Fruit fly (Drosophila melanogaster) whole organism, adult: ENCODE data around the gene ND-B8.

Experiments
- CG11617 ChIP-seq: fragments of 200-800 bp; sonication (Bioruptor generic); optimal IDR thresholded peaks from 2 replicates; lab custom pipeline; 2017; ENCODE audit warnings: mild to moderate bottlenecking, missing biosample characterization, missing genetic modification reagents, missing genetic modification characterization
- CG12768 ChIP-seq: fragments of 200-800 bp; sonication (Bioruptor generic); optimal IDR thresholded peaks from 2 replicates; lab custom pipeline; 2017; ENCODE audit warnings: missing biosample characterization, missing genetic modification characterization, mild to moderate bottlenecking, moderate library complexity, missing genetic modification reagents
- CG14711 ChIP-seq: fragments of 200-800 bp; sonication (Bioruptor generic); optimal IDR thresholded peaks from 2 replicates; lab custom pipeline; 2018; ENCODE audit warnings: missing biosample characterization, mild to moderate bottlenecking, missing genetic modification characterization, moderate library complexity
- CG1620 ChIP-seq: fragments of 200-800 bp; sonication (Bioruptor generic); optimal IDR thresholded peaks from 2 replicates; lab custom pipeline; 2016; ENCODE audit warnings: missing biosample characterization, missing genetic modification characterization
- CG33017 ChIP-seq: fragments of 200-800 bp; sonication (Bioruptor generic); optimal IDR thresholded peaks from 2 replicates; lab custom pipeline; 2018; ENCODE audit warnings: missing biosample characterization, mild to moderate bottlenecking, missing genetic modification characterization, moderate library complexity
- CG5204 ChIP-seq: fragments of 200-800 bp; sonication (Bioruptor generic); optimal IDR thresholded peaks from 2 replicates; lab custom pipeline; 2016; ENCODE audit warnings: missing biosample characterization, missing genetic modification characterization
- CG7045 ChIP-seq: fragments of 200-800 bp; sonication (Bioruptor generic); optimal IDR thresholded peaks from 2 replicates; lab custom pipeline; 2017; ENCODE audit warnings: missing biosample characterization, mild to moderate bottlenecking, missing genetic modification characterization
- CG7101 ChIP-seq: fragments of 200-800 bp; sonication (Bioruptor generic); optimal IDR thresholded peaks from 2 replicates; lab custom pipeline; 2018; ENCODE audit warnings: missing biosample characterization, mild to moderate bottlenecking, missing genetic modification characterization, moderate library complexity
- Clk ChIP-seq: fragments of 200-800 bp; sonication (Bioruptor generic); optimal IDR thresholded peaks from 2 replicates; lab custom pipeline; 2017; ENCODE audit warnings: missing biosample characterization, missing genetic modification characterization
- Crg-1 ChIP-seq: fragments of 200-800 bp; sonication (Bioruptor generic); optimal IDR thresholded peaks from 2 replicates; lab custom pipeline; 2016; ENCODE audit warnings: missing biosample characterization, missing genetic modification characterization
- Hr96 ChIP-seq: fragments of 200-800 bp; sonication (Bioruptor generic); optimal IDR thresholded peaks from 2 replicates; lab custom pipeline; 2016; ENCODE audit warnings: missing biosample characterization, missing genetic modification characterization
- Mnt ChIP-seq: fragments of 200-800 bp; sonication (Bioruptor generic); optimal IDR thresholded peaks from 2 replicates; lab custom pipeline; 2016; ENCODE audit warnings: missing biosample characterization, mild to moderate bottlenecking, missing genetic modification characterization
- bab1 ChIP-seq: fragments of 200-800 bp; sonication (Bioruptor generic); optimal IDR thresholded peaks from 3 replicates; lab custom pipeline; 2019; ENCODE audit warnings: missing biosample characterization, mild to moderate bottlenecking, missing genetic modification characterization, moderate library complexity
- cic ChIP-seq: fragments of 200-800 bp; sonication (Bioruptor generic); optimal IDR thresholded peaks from 2 replicates; lab custom pipeline; 2017; ENCODE audit warnings: missing biosample characterization, mild to moderate bottlenecking, missing genetic modification characterization, moderate library complexity
- cnc ChIP-seq, 2 experiments: fragments of >200 bp; optimal IDR thresholded peaks; 2 replicates each; lab custom pipeline; 2017
- kay ChIP-seq: fragments of 200-800 bp; sonication (Bioruptor generic); peaks from one replicate; lab custom pipeline; 2016; ENCODE audit warnings: missing biosample characterization, missing genetic modification characterization, borderline replicate concordance
- ovo ChIP-seq: fragments of 200-800 bp; sonication (Bioruptor generic); optimal IDR thresholded peaks from 2 replicates; lab custom pipeline; 2016; ENCODE audit warnings: missing biosample characterization, missing genetic modification characterization
- pad ChIP-seq: fragments of 200-800 bp; sonication (Bioruptor generic); optimal IDR thresholded peaks from 3 replicates; lab custom pipeline; 2017; ENCODE audit warnings: missing biosample characterization, missing genetic modification characterization, mild to moderate bottlenecking, moderate library complexity, missing genetic modification reagents
- tj ChIP-seq: fragments of 200-800 bp; sonication (Bioruptor generic); optimal IDR thresholded peaks from 3 replicates; lab custom pipeline; 2017; ENCODE audit warnings: missing biosample characterization, mild to moderate bottlenecking, missing genetic modification characterization, moderate library complexity
- toe ChIP-seq: fragments of 200-800 bp; sonication (Bioruptor generic); optimal IDR thresholded peaks from 2 replicates; lab custom pipeline; 2016; ENCODE audit warnings: missing biosample characterization, missing genetic modification characterization

The ND-B8 gene

dm6 chr2L:4442010-4442587 lies 12.3 kb upstream of the ND-B8 start, which contains the start of the genes Sfp24F and CG15432:
Gene Sfp24F, minus strand, starts transcription at chr2L:4442060.
Gene CG15432, plus strand, starts transcription at chr2L:4442320.
- TF ChIP-seq cnc (optimal IDR thresholded peaks at IDR 0.05; lab: Kevin White, UChicago) (no peak), CG33017 (tag; lab: Kevin White, UChicago) (no peak), bab1 (GFP tag; lab: Kevin White, UChicago) (peak; percentile 9), CG14711 (no peak), CG12768 (no peak), Mnt (no peak), CG5204 (GFP tag; lab: Kevin White, UChicago) (no peak)

- TF ChIP-seq Mnt = peak; percentile 93
- TF ChIP-seq kay (GFP tag; lab: Kevin White, UChicago) = no peak
- TF ChIP-seq bab1 (GFP tag; lab: Kevin White, UChicago) = peak; percentile 29
- TF ChIP-seq Crg-1 (GFP tag; lab: Kevin White, UChicago) = no peak
- TF ChIP-seq pad (GFP tag; lab: Kevin White, UChicago) = no peak
Measured at dm6 chr2L:4444457-4444856, 10.0 kb upstream of the ND-B8 start, which contains the start of the genes morgue and Elp3. Gene morgue, minus strand, starts transcription at chr2L:4444680. Gene Elp3, plus strand, starts transcription at chr2L:4444732.

DNA sequence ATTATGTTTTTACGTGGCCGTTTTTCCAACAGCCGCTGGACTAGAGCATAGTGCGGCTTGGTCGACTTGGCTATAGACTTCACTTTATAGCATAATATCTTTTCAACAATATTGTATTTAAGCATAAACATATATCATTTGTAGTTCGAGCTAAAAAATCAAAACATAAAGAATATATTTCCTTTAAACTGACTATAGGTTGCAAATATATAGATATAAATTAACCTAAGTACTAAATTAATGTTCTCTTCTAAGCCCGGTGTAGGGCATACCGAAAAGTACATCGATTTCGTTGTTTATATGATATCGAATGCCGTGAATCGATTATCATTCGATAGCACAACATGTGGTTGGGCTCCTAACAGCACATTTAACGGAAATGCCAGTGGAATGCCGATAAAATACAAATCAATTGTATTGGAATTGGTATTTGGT lies 5.8 kb upstream of the ND-B8 start, which contains the start of gene MFS18:
MFS18 (minus strand) TSS at position 54 of the 435 bp plus-strand sequence.
- TF ChIP-seq CG5204 (GFP tag; lab: Kevin White, UChicago) (no peak), CG14711 (peak; percentile 97), CG11617 (GFP tag; lab: Kevin White, UChicago) (peak; percentile 90), CG1620 (GFP tag; lab: Kevin White, UChicago) (peak; percentile 58), toe (GFP tag; lab: Kevin White, UChicago) (no peak), cnc (optimal IDR thresholded peaks at IDR 0.05; lab: Kevin White, UChicago) (no peak), cic (peak; percentile 54), ovo (peak; percentile 77), CG33017 (tag; lab: Kevin White, UChicago) (peak; percentile 93), tj (GFP tag; lab: Kevin White, UChicago) (peak; percentile 63), pad (GFP tag; lab: Kevin White, UChicago) (peak; percentile 76), CG7045 (GFP tag; lab: Kevin White, UChicago) (peak; percentile 81), CG7101 (tag; lab: Kevin White, UChicago) (peak; percentile 94), kay (GFP tag; lab: Kevin White, UChicago) (no peak), CG12768 (peak; percentile 95), Crg-1 (GFP tag; lab: Kevin White, UChicago) (peak; percentile 57), Hr96 (GFP tag; lab: Kevin White, UChicago) (no peak), Clk (peak; percentile 58), Mnt (peak; percentile 91), bab1 (GFP tag; lab: Kevin White, UChicago) (peak; percentile 96)

dm6 chr2L:4452798-4453197 lies 1.6 kb upstream of the ND-B8 start, which contains the start of gene CG15439:
Gene CG15439, minus strand, starts transcription at chr2L:4453038.
- TF ChIP-seq CG1620 (GFP tag; lab: Kevin White, UChicago) (no peak), cnc (optimal IDR thresholded peaks at IDR 0.05; lab: Kevin White, UChicago) (no peak), CG7045 (GFP tag; lab: Kevin White, UChicago) (no peak), ovo (no peak), Hr96 (GFP tag; lab: Kevin White, UChicago) (no peak), CG33017 (tag; lab: Kevin White, UChicago) (no peak), pad (GFP tag; lab: Kevin White, UChicago) (no peak), kay (GFP tag; lab: Kevin White, UChicago) (no peak), CG7101 (tag; lab: Kevin White, UChicago) (no peak), toe (GFP tag; lab: Kevin White, UChicago) (no peak), CG14711 (no peak), Mnt (no peak), Clk (no peak), CG12768 (no peak), bab1 (GFP tag; lab: Kevin White, UChicago) (no peak), tj (GFP tag; lab: Kevin White, UChicago) (no peak), cic (no peak), CG11617 (GFP tag; lab: Kevin White, UChicago) (no peak), CG5204 (GFP tag; lab: Kevin White, UChicago) (no peak), Crg-1 (GFP tag; lab: Kevin White, UChicago) (no peak)

DNA sequence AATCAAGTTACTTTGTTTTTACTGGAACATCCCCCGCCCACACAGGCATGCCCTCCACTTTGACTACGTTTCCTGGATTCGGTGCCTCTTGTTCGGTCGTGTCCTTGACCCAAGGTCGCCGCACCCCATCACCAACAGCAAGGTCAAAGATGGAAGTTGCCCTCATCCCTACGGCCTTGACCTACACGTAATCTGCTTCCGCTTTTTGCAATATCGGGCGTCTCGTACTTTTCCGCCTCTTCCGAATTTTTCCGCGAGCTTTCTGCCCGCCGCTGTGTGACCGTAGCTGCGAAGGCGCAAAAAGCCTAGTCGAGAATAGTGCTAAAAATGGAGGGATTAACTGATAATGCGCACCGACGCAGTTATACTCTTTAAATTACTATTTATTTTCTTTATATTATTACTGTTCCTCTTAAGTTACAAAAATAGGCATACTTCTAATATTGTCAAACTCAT lies 2.1 kb downstream of the ND-B8 start, which contains the start of gene Gs1l:
Gs1l (minus strand) TSS at position 269 of the 456 bp plus-strand sequence.
- no peak for TF ChIP-seq Crg-1 (GFP tag; lab: Kevin White, UChicago)
- no peak for TF ChIP-seq toe (GFP tag; lab: Kevin White, UChicago)
- TF ChIP-seq cic = peak; percentile 47
- TF ChIP-seq cnc (optimal IDR thresholded peaks at IDR 0.05; lab: Kevin White, UChicago) = no peak
- TF ChIP-seq pad (GFP tag; lab: Kevin White, UChicago) = peak; percentile 17
- peak; percentile 19 for TF ChIP-seq bab1 (GFP tag; lab: Kevin White, UChicago)
- TF ChIP-seq kay (GFP tag; lab: Kevin White, UChicago) = no peak
- TF ChIP-seq CG7101 (tag; lab: Kevin White, UChicago) = peak; percentile 35
- TF ChIP-seq CG12768 = peak; percentile 29
- TF ChIP-seq Clk = no peak
- TF ChIP-seq CG5204 (GFP tag; lab: Kevin White, UChicago) = no peak
- peak; percentile 13 for TF ChIP-seq CG14711
- TF ChIP-seq CG11617 (GFP tag; lab: Kevin White, UChicago) = peak; percentile 14
- no peak for TF ChIP-seq Hr96 (GFP tag; lab: Kevin White, UChicago)
- no peak for TF ChIP-seq CG1620 (GFP tag; lab: Kevin White, UChicago)
- TF ChIP-seq CG33017 (tag; lab: Kevin White, UChicago) = peak; percentile 30
- peak; percentile 3 for TF ChIP-seq tj (GFP tag; lab: Kevin White, UChicago)
- TF ChIP-seq ovo = no peak
- TF ChIP-seq CG7045 (GFP tag; lab: Kevin White, UChicago) = no peak
- TF ChIP-seq Mnt = peak; percentile 36
